Fruit fly (Drosophila melanogaster): ENCODE measurements around the gene CG31643.

Gene CG31643

DNA sequence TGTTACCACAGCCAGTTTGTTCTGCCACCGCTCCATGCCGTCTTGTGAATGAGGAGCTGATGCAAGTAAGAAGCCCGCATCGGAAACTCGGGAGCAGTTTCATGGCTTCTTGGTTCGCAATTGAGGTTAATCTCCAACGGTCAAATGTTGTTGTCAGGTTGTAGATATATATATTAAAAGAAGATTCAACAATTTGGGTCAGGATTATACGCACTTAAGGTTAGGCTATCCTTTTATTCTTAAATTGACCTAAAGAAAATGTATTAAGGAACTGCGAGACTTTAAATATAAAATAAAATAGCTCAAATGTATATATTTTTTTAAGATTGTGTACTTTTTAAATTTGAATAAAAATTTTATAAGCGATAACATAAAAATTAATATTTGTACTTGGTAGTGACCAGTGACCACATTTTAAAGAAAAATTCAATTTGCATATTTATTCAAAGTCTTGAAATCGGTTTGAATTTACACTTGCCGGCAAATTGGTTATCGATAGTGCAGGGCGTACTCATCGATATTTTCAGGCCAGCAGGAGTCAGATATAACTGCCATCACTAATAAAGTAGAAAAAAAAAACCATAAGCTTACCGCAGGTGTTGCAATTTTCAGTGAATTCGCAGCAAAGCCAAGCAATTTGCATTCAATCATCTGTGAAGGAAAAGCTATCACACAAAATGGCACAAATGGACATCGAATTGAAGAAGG lies 30.8 kb downstream of the CG31643 start, which contains the start of the genes CG9150 and Pfdn1 (continued):
- TF ChIP-seq CG14441 (GFP tag; IDR thresholded peaks at IDR 0.05), result no peak
- no peak; the same call in 2 of the 3 replicates for TF ChIP-seq B-H1 (GFP tag; IDR thresholded peaks at IDR 0.05)
- no peak for TF ChIP-seq en (GFP tag; optimal IDR thresholded peaks at IDR 0.05)
- peak; percentile 36; the same call in 2 of the 3 replicates for TF ChIP-seq Dbx (GFP tag; IDR thresholded peaks at IDR 0.05)
- TF ChIP-seq yki (optimal IDR thresholded peaks at IDR 0.05), result no peak
- TF ChIP-seq MBD-R2 (GFP tag; IDR thresholded peaks at IDR 0.05), result peak; percentile 77
- peak; percentile 34 for TF ChIP-seq tx (GFP tag; optimal IDR thresholded peaks at IDR 0.05)
- peak; percentile 95 for TF ChIP-seq Sry-δ (GFP tag; optimal IDR thresholded peaks at IDR 0.05)
- TF ChIP-seq CG6654 (GFP tag; optimal IDR thresholded peaks at IDR 0.05), result no peak
- TF ChIP-seq Med (GFP tag), result peak; percentile 82
- no peak for TF ChIP-seq emc (GFP tag; optimal IDR thresholded peaks at IDR 0.05)
- no peak for TF ChIP-seq CG11093 (GFP tag; IDR thresholded peaks at IDR 0.05)
- no peak for TF ChIP-seq cato (GFP tag; optimal IDR thresholded peaks at IDR 0.05; ENCODE audit: borderline replicate concordance)
- peak; percentile 71 for TF ChIP-seq sens (GFP tag)
- peak; percentile 86 for TF ChIP-seq BEAF-32 (GFP tag; optimal IDR thresholded peaks at IDR 0.05)
- no peak for TF ChIP-seq ab (GFP tag; optimal IDR thresholded peaks at IDR 0.05)
- TF ChIP-seq CG9797 (GFP tag; optimal IDR thresholded peaks at IDR 0.05), result peak; percentile 12
- TF ChIP-seq p53 (GFP tag; optimal IDR thresholded peaks at IDR 0.05), result no peak
- TF ChIP-seq CG2120 (GFP tag; optimal IDR thresholded peaks at IDR 0.05), result peak; percentile 25
- no peak for TF ChIP-seq org-1 (GFP tag; optimal IDR thresholded peaks at IDR 0.05)
- TF ChIP-seq Nf-YC (tag; optimal IDR thresholded peaks at IDR 0.05), result no peak
- peak; percentile 52 for TF ChIP-seq CG9932 (GFP tag; IDR thresholded peaks at IDR 0.05)
- TF ChIP-seq CG8944 (GFP tag; optimal IDR thresholded peaks at IDR 0.05), result no peak
- TF ChIP-seq CG14710 (tag; optimal IDR thresholded peaks at IDR 0.05), result peak; percentile 45
- no peak for TF ChIP-seq gcm (GFP tag; optimal IDR thresholded peaks at IDR 0.05)
- peak; percentile 89 for TF ChIP-seq tna (GFP tag; IDR thresholded peaks at IDR 0.05; ENCODE audit: partially characterized antibody)
- TF ChIP-seq CG32532 (GFP tag; IDR thresholded peaks at IDR 0.05), result no peak
- TF ChIP-seq nmo (GFP tag; optimal IDR thresholded peaks at IDR 0.05), result peak; percentile 12
- TF ChIP-seq C15 (GFP tag; IDR thresholded peaks at IDR 0.05), result no peak
- peak; percentile 83 for TF ChIP-seq CG32772 (GFP tag; IDR thresholded peaks at IDR 0.05)
- peak; percentile 39 for TF ChIP-seq Ets97D (GFP tag; optimal IDR thresholded peaks at IDR 0.05)
- no peak for TF ChIP-seq wdn (GFP tag; IDR thresholded peaks at IDR 0.05)
- TF ChIP-seq Bdp1 (GFP tag; optimal IDR thresholded peaks at IDR 0.05), result no peak
- no peak for TF ChIP-seq bsh (GFP tag; optimal IDR thresholded peaks at IDR 0.05)
- TF ChIP-seq Oli (tag; optimal IDR thresholded peaks at IDR 0.05), result no peak
- TF ChIP-seq MTF-1 (GFP tag; optimal IDR thresholded peaks at IDR 0.05; ENCODE audit: borderline replicate concordance), result no peak
- TF ChIP-seq so (GFP tag; IDR thresholded peaks at IDR 0.05), result no peak
- peak; percentile 69 for TF ChIP-seq YL-1 (GFP tag; optimal IDR thresholded peaks at IDR 0.05)
- peak; percentile 18 for TF ChIP-seq phol (tag; optimal IDR thresholded peaks at IDR 0.05)
- TF ChIP-seq pros (GFP tag; optimal IDR thresholded peaks at IDR 0.05), result no peak
- peak; percentile 75 for TF ChIP-seq vnd (GFP tag; IDR thresholded peaks at IDR 0.05; ENCODE audit: partially characterized antibody)
- TF ChIP-seq Chrac-16 (GFP tag; optimal IDR thresholded peaks at IDR 0.05), result no peak
- no peak for TF ChIP-seq br (optimal IDR thresholded peaks at IDR 0.05)
- peak; percentile 78; the same call in 2 of the 4 replicates for TF ChIP-seq chinmo (GFP tag; IDR thresholded peaks at IDR 0.05; ENCODE audit: partially characterized antibody)
- TF ChIP-seq CG9609 (GFP tag; optimal IDR thresholded peaks at IDR 0.05), result no peak
- no peak for TF ChIP-seq Mad (GFP tag; optimal IDR thresholded peaks at IDR 0.05)
- TF ChIP-seq sqz (GFP tag; optimal IDR thresholded peaks at IDR 0.05), result peak; percentile 93
- no peak for TF ChIP-seq CG13894 (tag; optimal IDR thresholded peaks at IDR 0.05)
- no peak for TF ChIP-seq CG4707 (GFP tag; optimal IDR thresholded peaks at IDR 0.05)
- TF ChIP-seq E2f2 (GFP tag; IDR thresholded peaks at IDR 0.05), result peak; percentile 95
- TF ChIP-seq amos (GFP tag; IDR thresholded peaks at IDR 0.05; ENCODE audit: partially characterized antibody), result peak; percentile 92

Measured in whole organism, embryonic.